Worm (Caenorhabditis elegans): Measurements from ENCODE around the gene cup-4.

cup-4 gene

ce11 chrIII:7855468-7855867, 10.8 kb upstream of the cup-4 start:
- 0 out of 2 replicates have a peak, but pooled peaks have one; percentile 11 for TF ChIP-seq C17E4.6 (GFP tag; IDR thresholded peaks at IDR 0.05)
- TF ChIP-seq F49E8.2 (tag; optimal IDR thresholded peaks at IDR 0.05; ENCODE audit: insufficient read depth): peak; percentile 82
- no peak for TF ChIP-seq B0261.1 (tag; optimal IDR thresholded peaks at IDR 0.05)
- no peak for TF ChIP-seq nhr-179 (tag; optimal IDR thresholded peaks at IDR 0.05)
- TF ChIP-seq mel-28 (tag; optimal IDR thresholded peaks at IDR 0.05; ENCODE audit: borderline replicate concordance): no peak
- peak; percentile 11 for TF ChIP-seq snpc-1.3 (tag; optimal IDR thresholded peaks at IDR 0.05; ENCODE audit: insufficient read depth)
- no peak for TF ChIP-seq dpl-1 (GFP tag; optimal IDR thresholded peaks at IDR 0.05)
- TF ChIP-seq nhr-120 (GFP tag; IDR thresholded peaks at IDR 0.05): no peak
- no peak for TF ChIP-seq ama-1 (optimal IDR thresholded peaks at IDR 0.05)
- TF ChIP-seq ama-1 (GFP tag; optimal IDR thresholded peaks at IDR 0.05): peak in 1 of 2 experiments; percentile 88
- TF ChIP-seq attf-3 (GFP tag; conservative IDR thresholded peaks at IDR 0.05): no peak
- no peak for TF ChIP-seq pha-4 (tag; optimal IDR thresholded peaks at IDR 0.05)
- TF ChIP-seq bed-1 (GFP tag; IDR thresholded peaks at IDR 0.05): no peak
- no peak for TF ChIP-seq mxl-1 (tag; optimal IDR thresholded peaks at IDR 0.05)
- TF ChIP-seq ceh-27 (GFP tag; optimal IDR thresholded peaks at IDR 0.05): no peak
- TF ChIP-seq ceh-91 (GFP tag; IDR thresholded peaks at IDR 0.05): no peak
- TF ChIP-seq F37B4.10 (GFP tag; IDR thresholded peaks at IDR 0.05): no peak
- no peak for TF ChIP-seq F52B5.7 (tag; optimal IDR thresholded peaks at IDR 0.05)
- TF ChIP-seq lsl-1 (GFP tag; optimal IDR thresholded peaks at IDR 0.05): peak; percentile 49
- no peak for TF ChIP-seq hlh-12 (tag; optimal IDR thresholded peaks at IDR 0.05)
- TF ChIP-seq sea-2 (GFP tag; IDR thresholded peaks at IDR 0.05): no peak
- no peak for TF ChIP-seq tbp1 (GFP tag; optimal IDR thresholded peaks at IDR 0.05)
- peak; percentile 57 for TF ChIP-seq ceh-100 (GFP tag; IDR thresholded peaks at IDR 0.05)
- TF ChIP-seq ZK185.1 (tag; optimal IDR thresholded peaks at IDR 0.05; ENCODE audit: poor library complexity, severe bottlenecking): no peak
- TF ChIP-seq hmg-20 (GFP tag; IDR thresholded peaks at IDR 0.05): no peak
- no peak for TF ChIP-seq T26A5.8 (tag; optimal IDR thresholded peaks at IDR 0.05)
- TF ChIP-seq madf-6 (GFP tag; IDR thresholded peaks at IDR 0.05): peak; percentile 58
- TF ChIP-seq pbrm-1 (GFP tag; IDR thresholded peaks at IDR 0.05): peak; percentile 66; the same call in 1 of the 2 replicates
- TF ChIP-seq nfya-1 (tag; optimal IDR thresholded peaks at IDR 0.05; ENCODE audit: borderline replicate concordance, insufficient read depth): no peak
- no peak for TF ChIP-seq xnd-1 (tag; optimal IDR thresholded peaks at IDR 0.05)
- TF ChIP-seq lin-26 (GFP tag; IDR thresholded peaks at IDR 0.05): peak; percentile 77
- TF ChIP-seq egl-18 (GFP tag; IDR thresholded peaks at IDR 0.05): no peak
- no peak for TF ChIP-seq ztf-3 (GFP tag; optimal IDR thresholded peaks at IDR 0.05)
- TF ChIP-seq rpc-1 (optimal IDR thresholded peaks at IDR 0.05): no peak
- no peak for TF ChIP-seq rpc-1 (tag; optimal IDR thresholded peaks at IDR 0.05)
- TF ChIP-seq lir-1 (GFP tag; conservative IDR thresholded peaks at IDR 0.05): no peak
- peak; percentile 53; the same call in 1 of the 2 replicates for TF ChIP-seq Y53G8AR.9 (GFP tag; conservative IDR thresholded peaks at IDR 0.05)
- TF ChIP-seq Y53F4B.3 (GFP tag; IDR thresholded peaks at IDR 0.05): no peak
- TF ChIP-seq dox-1 (GFP tag; IDR thresholded peaks at IDR 0.05): peak; percentile 48; the same call in 1 of the 2 replicates
- no peak for TF ChIP-seq egrh-3 (GFP tag; IDR thresholded peaks at IDR 0.05)
- peak; percentile 78 for TF ChIP-seq ekl-4 (GFP tag; IDR thresholded peaks at IDR 0.05)
- TF ChIP-seq dpff-1 (tag; optimal IDR thresholded peaks at IDR 0.05): no peak
- no peak; the same call in 1 of the 2 replicates for TF ChIP-seq nfyb-1 (GFP tag; IDR thresholded peaks at IDR 0.05)
- TF ChIP-seq somi-1 (GFP tag; optimal IDR thresholded peaks at IDR 0.05): peak; percentile 12
- TF ChIP-seq ztf-18 (tag; optimal IDR thresholded peaks at IDR 0.05): peak; percentile 45
- TF ChIP-seq nhr-90 (tag; optimal IDR thresholded peaks at IDR 0.05): peak; percentile 9
- peak; percentile 48; the same call in 1 of the 2 replicates for TF ChIP-seq F39B2.1 (GFP tag; IDR thresholded peaks at IDR 0.05)
- no peak for TF ChIP-seq B0035.1 (tag; optimal IDR thresholded peaks at IDR 0.05)
- no peak for TF ChIP-seq fkh-3 (tag; optimal IDR thresholded peaks at IDR 0.05)
- TF ChIP-seq Y95B8A.8 (GFP tag; IDR thresholded peaks at IDR 0.05): peak; percentile 69; the same call in 1 of the 2 replicates
